Fruit fly (Drosophila melanogaster): ENCODE results near the gene CG32269.

Gene CG32269

DNA sequence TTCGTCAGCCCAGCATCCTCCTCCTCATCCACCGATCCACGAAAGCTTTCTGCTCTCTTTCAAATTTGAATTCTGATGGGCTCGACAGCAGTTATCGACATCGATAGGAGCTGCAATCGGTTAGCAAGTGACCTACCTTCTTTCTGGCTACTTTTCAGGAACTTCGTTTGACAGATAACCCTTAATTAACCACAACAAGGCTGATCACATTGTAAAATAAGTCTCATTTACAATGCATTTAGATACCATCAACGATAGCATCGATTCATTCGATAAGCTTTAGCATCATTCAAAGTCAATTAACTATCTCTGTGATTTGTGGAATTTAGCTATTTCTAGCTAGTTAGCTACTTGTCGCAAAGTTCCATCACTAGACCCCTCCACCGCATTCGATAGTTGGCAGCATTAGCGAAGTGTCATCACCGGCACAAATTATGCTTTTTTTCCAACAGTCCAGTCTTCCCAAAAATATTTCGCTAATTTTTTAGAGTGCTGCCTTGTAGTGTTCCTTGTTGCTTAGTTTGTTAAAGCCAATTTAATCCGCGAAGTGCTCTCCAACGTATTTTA, 30.2 kb downstream of the CG32269 start, which contains the start of the genes MnM and Girdin (continued):
- peak; percentile 75 for TF ChIP-seq CG12391 (tag; optimal IDR thresholded peaks at IDR 0.05)
- no peak for TF ChIP-seq Fer1 (GFP tag; optimal IDR thresholded peaks at IDR 0.05)
- no peak for TF ChIP-seq h (optimal IDR thresholded peaks at IDR 0.05)
- TF ChIP-seq ems (GFP tag; optimal IDR thresholded peaks at IDR 0.05), result peak; percentile 50
- peak; percentile 77 for TF ChIP-seq Hsf (GFP tag; optimal IDR thresholded peaks at IDR 0.05)
- peak; percentile 87 for TF ChIP-seq CG30403 (GFP tag; optimal IDR thresholded peaks at IDR 0.05)
- peak in 1 of 2 experiments; percentile 35 for TF ChIP-seq crp (GFP tag; optimal IDR thresholded peaks at IDR 0.05)
- TF ChIP-seq jumu (GFP tag; optimal IDR thresholded peaks at IDR 0.05), result peak; percentile 86
- peak; percentile 25 for TF ChIP-seq CG12744 (GFP tag; optimal IDR thresholded peaks at IDR 0.05)
- peak; percentile 60; the same call in 1 of the 3 replicates for TF ChIP-seq mld (GFP tag; IDR thresholded peaks at IDR 0.05; ENCODE audit: partially characterized antibody)
- TF ChIP-seq CG4617 (GFP tag; optimal IDR thresholded peaks at IDR 0.05; ENCODE audit: borderline replicate concordance), result peak; percentile 84
- no peak for TF ChIP-seq lbe (GFP tag; optimal IDR thresholded peaks at IDR 0.05)
- peak; percentile 74 for TF ChIP-seq mam (GFP tag; optimal IDR thresholded peaks at IDR 0.05)
- TF ChIP-seq bcd (GFP tag; optimal IDR thresholded peaks at IDR 0.05), result no peak
- no peak for TF ChIP-seq CG9437 (GFP tag; optimal IDR thresholded peaks at IDR 0.05)
- TF ChIP-seq croc (GFP tag; conservative IDR thresholded peaks at IDR 0.05), result no peak
- TF ChIP-seq CG13775 (GFP tag; optimal IDR thresholded peaks at IDR 0.05), result peak; percentile 71
- no peak for TF ChIP-seq dmrt99B (tag; optimal IDR thresholded peaks at IDR 0.05)
- TF ChIP-seq CG10979 (tag; optimal IDR thresholded peaks at IDR 0.05), result peak; percentile 36
- TF ChIP-seq HmgZ (tag; optimal IDR thresholded peaks at IDR 0.05), result peak; percentile 82
- no peak for TF ChIP-seq otp (GFP tag; IDR thresholded peaks at IDR 0.05)
- no peak for TF ChIP-seq unpg (GFP tag; optimal IDR thresholded peaks at IDR 0.05)
- no peak for TF ChIP-seq Hmx (GFP tag; optimal IDR thresholded peaks at IDR 0.05)
- no peak for TF ChIP-seq B-H2 (GFP tag; optimal IDR thresholded peaks at IDR 0.05)
- TF ChIP-seq hbn (GFP tag; IDR thresholded peaks at IDR 0.05; ENCODE audit: partially characterized antibody), result peak; percentile 75
- TF ChIP-seq cwo (GFP tag; optimal IDR thresholded peaks at IDR 0.05), result no peak
- no peak for TF ChIP-seq zf30C (GFP tag; optimal IDR thresholded peaks at IDR 0.05)
- TF ChIP-seq CG12942 (GFP tag; optimal IDR thresholded peaks at IDR 0.05), result peak; percentile 53
- TF ChIP-seq CG6683 (GFP tag; optimal IDR thresholded peaks at IDR 0.05), result no peak
- no peak for TF ChIP-seq danr (GFP tag; IDR thresholded peaks at IDR 0.05)
- peak; percentile 56 for TF ChIP-seq sisA (GFP tag; IDR thresholded peaks at IDR 0.05)
- TF ChIP-seq Lim3 (GFP tag; IDR thresholded peaks at IDR 0.05), result no peak
- TF ChIP-seq slbo (GFP tag; IDR thresholded peaks at IDR 0.05), result peak; percentile 83
- no peak for TF ChIP-seq kah (GFP tag; optimal IDR thresholded peaks at IDR 0.05)
- no peak for TF ChIP-seq eve (GFP tag; optimal IDR thresholded peaks at IDR 0.05)
- no peak for TF ChIP-seq CG34422 (GFP tag; IDR thresholded peaks at IDR 0.05)
- TF ChIP-seq CG4707 (GFP tag; optimal IDR thresholded peaks at IDR 0.05), result no peak
- no peak for TF ChIP-seq Ptx1 (GFP tag; IDR thresholded peaks at IDR 0.05)
- peak; percentile 17 for TF ChIP-seq CG31388 (GFP tag; optimal IDR thresholded peaks at IDR 0.05)
- peak; percentile 44 for TF ChIP-seq disco-r (GFP tag; optimal IDR thresholded peaks at IDR 0.05)
- TF ChIP-seq Optix (GFP tag; IDR thresholded peaks at IDR 0.05), result no peak
- TF ChIP-seq CG12104 (GFP tag; optimal IDR thresholded peaks at IDR 0.05), result peak; percentile 41
- peak; percentile 41; the same call in 1 of the 2 replicates for TF ChIP-seq vvl (GFP tag; IDR thresholded peaks at IDR 0.05)
- 0 out of 2 replicates have a peak, but pooled peaks have one; percentile 30 for TF ChIP-seq peb (GFP tag; IDR thresholded peaks at IDR 0.05)
- no peak for TF ChIP-seq hth (optimal IDR thresholded peaks at IDR 0.05)
- TF ChIP-seq row (GFP tag; IDR thresholded peaks at IDR 0.05), result peak; percentile 92
- no peak for TF ChIP-seq pan (optimal IDR thresholded peaks at IDR 0.05)
- TF ChIP-seq pan (GFP tag; optimal IDR thresholded peaks at IDR 0.05 in 1 of 2, IDR thresholded peaks at IDR 0.05 in 1 of 2), result no peak
- no peak for TF ChIP-seq CG10274 (GFP tag; optimal IDR thresholded peaks at IDR 0.05)
- TF ChIP-seq fd64A (GFP tag; optimal IDR thresholded peaks at IDR 0.05), result no peak
- peak; percentile 67 for TF ChIP-seq Mad (GFP tag; optimal IDR thresholded peaks at IDR 0.05)
